Worm (Caenorhabditis elegans) whole organism, early embryonic: ENCODE measurements around the gene C26B9.5.
A peak's percentile ranks its signal among the peaks of the same experiment; 100 is the strongest.

ENCODE experiments used
- B0310.2 ChIP-seq: sonication (generic microtip); optimal IDR thresholded peaks from 2 replicates; lab custom pipeline; 2016; ENCODE audit warnings: mild to moderate bottlenecking, missing genetic modification characterization, missing compliant biosample characterization
- F13C5.2 ChIP-seq: sonication (generic microtip); optimal IDR thresholded peaks from 2 replicates; lab custom pipeline; 2017; ENCODE audit warnings: mild to moderate bottlenecking, missing genetic modification characterization, inconsistent platforms, missing compliant biosample characterization
- aly-1 ChIP-seq: sonication (generic microtip); optimal IDR thresholded peaks from 2 replicates; lab custom pipeline; 2016; ENCODE audit warnings: missing genetic modification characterization, missing compliant biosample characterization
- ama-1 ChIP-seq: fragments of 150-350 bp; optimal IDR thresholded peaks from 2 replicates; lab custom pipeline; 2014
- ceh-13 ChIP-seq: fragments of 200-800 bp; sonication (Bioruptor generic); optimal IDR thresholded peaks from 2 replicates; lab custom pipeline; 2018; ENCODE audit warnings: mild to moderate bottlenecking, missing genetic modification characterization, missing compliant biosample characterization
- ceh-36 ChIP-seq: sonication (generic microtip); optimal IDR thresholded peaks from 2 replicates; lab custom pipeline; 2016; ENCODE audit warnings: missing genetic modification characterization, inconsistent platforms, missing compliant biosample characterization
- ets-7 ChIP-seq: sonication (generic microtip); optimal IDR thresholded peaks from 2 replicates; lab custom pipeline; 2016; ENCODE audit warnings: missing genotype, missing genetic modification characterization, missing compliant biosample characterization
- flt-1 ChIP-seq: fragments of 200-800 bp; sonication (Bioruptor generic); IDR thresholded peaks from 2 replicates; pipeline ENCODE4 v1.3.6; 2022; ENCODE audit warnings: missing genetic modification characterization, missing compliant biosample characterization
- hmbx-1 ChIP-seq: sonication (generic microtip); optimal IDR thresholded peaks from 2 replicates; lab custom pipeline; 2016; ENCODE audit warnings: mild to moderate bottlenecking, missing genetic modification characterization, missing compliant biosample characterization
- hmg-4 ChIP-seq: fragments of 200-800 bp; sonication (Bioruptor generic); optimal IDR thresholded peaks from 2 replicates; lab custom pipeline; 2018; ENCODE audit warnings: mild to moderate bottlenecking, missing genetic modification characterization, missing compliant biosample characterization
- hnd-1 ChIP-seq: sonication (generic microtip); optimal IDR thresholded peaks from 2 replicates; lab custom pipeline; 2016; ENCODE audit warnings: missing genetic modification characterization, missing compliant biosample characterization
- pes-1 ChIP-seq: fragments of 200-800 bp; sonication (Bioruptor generic); IDR thresholded peaks from 2 replicates; pipeline ENCODE4 v1.3.6; 2022; ENCODE audit warnings: missing genetic modification reagents, missing genetic modification characterization, missing compliant biosample characterization
- scrt-1 ChIP-seq: fragments of 200-800 bp; sonication (Bioruptor generic); IDR thresholded peaks from 2 replicates; pipeline ENCODE4 v1.3.6; 2022; ENCODE audit warnings: missing genetic modification characterization, missing compliant biosample characterization
- sea-1 ChIP-seq: fragments of 200-800 bp; sonication (Bioruptor generic); conservative IDR thresholded peaks from 2 replicates; pipeline ENCODE4 v1.3.6; 2022; ENCODE audit warnings: missing genetic modification characterization, missing compliant biosample characterization
- tbx-11 ChIP-seq: fragments of 200-800 bp; sonication (Bioruptor generic); IDR thresholded peaks from 2 replicates; pipeline ENCODE4 v1.3.6; 2022; ENCODE audit warnings: missing genetic modification characterization, missing compliant biosample characterization
- tbx-37 ChIP-seq: fragments of 200-800 bp; sonication (Bioruptor generic); conservative IDR thresholded peaks from 2 replicates; pipeline ENCODE4 v1.3.6; 2022; ENCODE audit warnings: missing genetic modification reagents, missing genetic modification characterization, missing compliant biosample characterization
- tra-4 ChIP-seq: sonication (generic microtip); optimal IDR thresholded peaks from 2 replicates; lab custom pipeline; 2017; ENCODE audit warnings: missing genetic modification characterization, missing compliant biosample characterization

Gene C26B9.5

ce11 chrX:5347856-5348255 is 18.6 kb downstream of the C26B9.5 start:
- no peak for TF ChIP-seq pes-1 (GFP tag; lab: Robert Waterston, UW)
- TF ChIP-seq ceh-36 = no peak
- no peak for TF ChIP-seq tbx-11 (GFP tag; lab: Robert Waterston, UW)
- no peak for TF ChIP-seq ceh-13 (GFP tag; lab: Kevin White, UChicago)
- TF ChIP-seq ama-1 (lab: Kevin White, UChicago) = no peak
- no peak for TF ChIP-seq hnd-1 (tag; lab: Kevin White, UChicago)
- TF ChIP-seq sea-1 (GFP tag; lab: Robert Waterston, UW) = no peak
- TF ChIP-seq tbx-37 = no peak

- TF ChIP-seq ets-7 (tag; lab: Kevin White, UChicago) = no peak
- TF ChIP-seq sea-1 (GFP tag; lab: Robert Waterston, UW) = no peak
- TF ChIP-seq hmbx-1 = no peak
- no peak for TF ChIP-seq aly-1 (tag; lab: Kevin White, UChicago)
- no peak for TF ChIP-seq tbx-37
- TF ChIP-seq B0310.2 (tag; lab: Kevin White, UChicago) = no peak
- TF ChIP-seq hnd-1 (tag; lab: Kevin White, UChicago) = no peak
- no peak for TF ChIP-seq tbx-11 (GFP tag; lab: Robert Waterston, UW)
- no peak for TF ChIP-seq F13C5.2 (tag; lab: Kevin White, UChicago)
- TF ChIP-seq ceh-36 = no peak
- no peak for TF ChIP-seq tra-4
- TF ChIP-seq scrt-1 (GFP tag; lab: Robert Waterston, UW) = no peak
Observed at ce11 chrX:5348529-5349148, 19.4 kb downstream of the C26B9.5 start, which contains the start of gene syx-3. syx-3 (plus strand) TSS chrX:5349098.

ce11 chrX:5354022-5354876 is 25.0 kb downstream of the C26B9.5 start, which contains the start of gene pfn-2:
pfn-2 (minus strand) TSS chrX:5354072.
- TF ChIP-seq tbx-11 (GFP tag; lab: Robert Waterston, UW) (0 out of 2 replicates have a peak, but pooled peaks have one; percentile 9), hmg-4 (peak; percentile 89), ama-1 (lab: Kevin White, UChicago) (no peak), tbx-37 (peak; percentile 52), aly-1 (tag; lab: Kevin White, UChicago) (peak; percentile 15), hmbx-1 (no peak), hnd-1 (tag; lab: Kevin White, UChicago) (no peak), F13C5.2 (tag; lab: Kevin White, UChicago) (peak; percentile 40), flt-1 (GFP tag; lab: Robert Waterston, UW) (0 out of 2 replicates have a peak, but pooled peaks have one; percentile 17), ceh-13 (GFP tag; lab: Kevin White, UChicago) (peak; percentile 6), ceh-36 (no peak), sea-1 (GFP tag; lab: Robert Waterston, UW) (no peak)

- TF ChIP-seq aly-1 (tag; lab: Kevin White, UChicago) (no peak), hmbx-1 (no peak), hnd-1 (tag; lab: Kevin White, UChicago) (no peak), tbx-11 (GFP tag; lab: Robert Waterston, UW) (no peak), sea-1 (GFP tag; lab: Robert Waterston, UW) (no peak), tbx-37 (no peak), hmg-4 (no peak), ets-7 (tag; lab: Kevin White, UChicago) (no peak), pes-1 (GFP tag; lab: Robert Waterston, UW) (no peak), ama-1 (lab: Kevin White, UChicago) (no peak), flt-1 (GFP tag; lab: Robert Waterston, UW) (no peak), ceh-36 (no peak), tra-4 (no peak), ceh-13 (GFP tag; lab: Kevin White, UChicago) (no peak), scrt-1 (GFP tag; lab: Robert Waterston, UW) (no peak), B0310.2 (tag; lab: Kevin White, UChicago) (no peak)
Observed at ce11 chrX:5355253-5355652, 26.0 kb downstream of the C26B9.5 start.

- peak; percentile 75 for TF ChIP-seq hmg-4
- no peak for TF ChIP-seq B0310.2 (tag; lab: Kevin White, UChicago)
- peak; percentile 12 for TF ChIP-seq aly-1 (tag; lab: Kevin White, UChicago)
Observed at ce11 chrX:5360682-5361081, 31.4 kb downstream of the C26B9.5 start.

ce11 chrX:5364222-5364621 is 34.9 kb downstream of the C26B9.5 start, which contains the start of gene chtl-1:
chtl-1 (minus strand) TSS chrX:5364322.
- no peak for TF ChIP-seq flt-1 (GFP tag; lab: Robert Waterston, UW)
- TF ChIP-seq hnd-1 (tag; lab: Kevin White, UChicago) = no peak
- TF ChIP-seq tbx-11 (GFP tag; lab: Robert Waterston, UW) = no peak
- no peak for TF ChIP-seq ceh-13 (GFP tag; lab: Kevin White, UChicago)
- no peak for TF ChIP-seq scrt-1 (GFP tag; lab: Robert Waterston, UW)
- no peak for TF ChIP-seq aly-1 (tag; lab: Kevin White, UChicago)
- no peak for TF ChIP-seq ama-1 (lab: Kevin White, UChicago)
- no peak for TF ChIP-seq hmg-4
- TF ChIP-seq ceh-36 = no peak
- TF ChIP-seq ets-7 (tag; lab: Kevin White, UChicago) = no peak
- TF ChIP-seq F13C5.2 (tag; lab: Kevin White, UChicago) = no peak
- TF ChIP-seq tbx-37 = no peak
- no peak for TF ChIP-seq pes-1 (GFP tag; lab: Robert Waterston, UW)
- TF ChIP-seq sea-1 (GFP tag; lab: Robert Waterston, UW) = no peak

ce11 chrX:5365437-5365836 is 36.2 kb downstream of the C26B9.5 start, which contains the start of gene F35C8.5:
F35C8.5 (plus strand) TSS chrX:5365813.
- no peak for TF ChIP-seq flt-1 (GFP tag; lab: Robert Waterston, UW)
- no peak for TF ChIP-seq tra-4
- no peak for TF ChIP-seq sea-1 (GFP tag; lab: Robert Waterston, UW)
- no peak for TF ChIP-seq hmbx-1
- TF ChIP-seq ceh-13 (GFP tag; lab: Kevin White, UChicago) = no peak
- TF ChIP-seq scrt-1 (GFP tag; lab: Robert Waterston, UW) = no peak
- TF ChIP-seq ets-7 (tag; lab: Kevin White, UChicago) = no peak
- TF ChIP-seq hnd-1 (tag; lab: Kevin White, UChicago) = no peak
- no peak for TF ChIP-seq F13C5.2 (tag; lab: Kevin White, UChicago)
- TF ChIP-seq tbx-11 (GFP tag; lab: Robert Waterston, UW) = no peak
- no peak for TF ChIP-seq ceh-36
- TF ChIP-seq tbx-37 = no peak
- no peak for TF ChIP-seq B0310.2 (tag; lab: Kevin White, UChicago)
- TF ChIP-seq hmg-4 = no peak
- no peak for TF ChIP-seq pes-1 (GFP tag; lab: Robert Waterston, UW)
- TF ChIP-seq aly-1 (tag; lab: Kevin White, UChicago) = no peak
- TF ChIP-seq ama-1 (lab: Kevin White, UChicago) = no peak
